Worm (Caenorhabditis elegans): Measurements from ENCODE around the gene lipl-7.

DNA sequence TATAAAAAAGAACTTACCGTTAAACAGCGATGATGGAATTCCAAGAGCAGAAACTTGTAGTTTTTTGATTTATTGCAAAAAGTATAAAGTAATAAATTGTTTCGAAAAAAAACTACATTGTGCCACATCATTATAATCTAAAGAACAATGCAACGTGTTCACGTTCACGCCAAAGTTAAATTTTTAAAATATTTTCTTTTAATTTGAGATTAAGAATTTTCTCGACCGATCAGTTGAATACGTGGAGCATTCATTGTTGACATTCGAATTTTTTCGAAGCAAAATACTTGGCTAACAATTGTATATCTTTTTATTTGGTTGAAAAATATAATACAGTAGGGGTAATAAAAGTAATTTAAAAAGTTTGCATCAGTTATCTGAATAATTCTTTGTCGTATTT is 10.7 kb downstream of the lipl-7 start, which contains the start of gene F01G10.5:
- TF ChIP-seq pat-9 (tag; optimal IDR thresholded peaks at IDR 0.05): no peak
- no peak for TF ChIP-seq fkh-10 (GFP tag; optimal IDR thresholded peaks at IDR 0.05)
- TF ChIP-seq dve-1 (tag; optimal IDR thresholded peaks at IDR 0.05): no peak
- no peak for TF ChIP-seq pha-2 (tag; optimal IDR thresholded peaks at IDR 0.05)
- TF ChIP-seq ceh-9 (tag; optimal IDR thresholded peaks at IDR 0.05): no peak
- no peak for TF ChIP-seq sox-2 (GFP tag; IDR thresholded peaks at IDR 0.05)
- TF ChIP-seq ceh-30 (tag; optimal IDR thresholded peaks at IDR 0.05): no peak
- TF ChIP-seq unc-55 (GFP tag; optimal IDR thresholded peaks at IDR 0.05): no peak
- no peak for TF ChIP-seq fax-1 (tag; optimal IDR thresholded peaks at IDR 0.05)
- no peak for TF ChIP-seq nhr-11 (tag; optimal IDR thresholded peaks at IDR 0.05)
